Worm (Caenorhabditis elegans) whole organism, L4/young adult: ENCODE results near the gene nhr-86.

ENCODE experiments used
- W03F9.2 ChIP-seq: fragments of 150-350 bp; optimal IDR thresholded peaks from 2 replicates; lab custom pipeline; 2014; ENCODE audit warnings: missing biosample characterization, missing genetic modification characterization
- him-1 ChIP-seq: sonication (generic microtip); optimal IDR thresholded peaks from 2 replicates; lab custom pipeline; 2016; ENCODE audit warnings: missing genotype, missing genetic modification reagents, missing genetic modification characterization, missing compliant biosample characterization

DNA sequence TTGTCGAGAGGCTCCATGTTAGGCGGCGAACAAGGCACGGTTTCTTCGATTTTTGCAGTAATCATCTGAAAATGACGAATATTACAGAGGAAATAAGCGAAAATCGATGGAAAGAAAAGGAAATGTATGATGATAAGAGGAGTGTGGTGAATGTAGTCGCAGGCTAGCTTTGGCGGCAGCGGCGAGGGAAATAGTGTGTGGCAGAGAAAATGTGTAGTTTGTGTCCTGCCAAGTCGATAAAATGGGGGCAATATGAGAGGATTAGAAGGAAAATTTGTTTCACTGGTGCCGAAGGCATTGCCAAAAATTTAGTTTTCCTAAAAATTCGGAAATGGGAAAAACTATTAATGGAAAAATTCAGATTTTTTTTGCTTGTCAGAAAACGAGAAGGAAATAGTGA, at the start of gene nhr-86:
- TF ChIP-seq W03F9.2 (tag; lab: Kevin White, UChicago) (no peak), him-1 (no peak)
